Worm (Caenorhabditis elegans): ENCODE results near the gene K12H6.6.

K12H6.6 gene

ce11 chrII:2871816-2872215 lies 40.8 kb upstream of the K12H6.6 start, which contains the start of gene Y110A2AL.10:
Gene Y110A2AL.10 (minus strand): TSS chrII:2871916.
- TF ChIP-seq cebp-2 (GFP tag; IDR thresholded peaks at IDR 0.05) (no peak), T07F8.4 (tag; optimal IDR thresholded peaks at IDR 0.05) (no peak), Y79H2A.3 (GFP tag; conservative IDR thresholded peaks at IDR 0.05) (no peak), nfya-1 (tag; optimal IDR thresholded peaks at IDR 0.05; ENCODE audit: borderline replicate concordance, insufficient read depth) (no peak), xnd-1 (tag; optimal IDR thresholded peaks at IDR 0.05) (no peak), F49E8.2 (tag; optimal IDR thresholded peaks at IDR 0.05; ENCODE audit: insufficient read depth) (no peak), madf-8 (GFP tag; conservative IDR thresholded peaks at IDR 0.05) (no peak), lag-1 (GFP tag; IDR thresholded peaks at IDR 0.05) (no peak), ceh-91 (GFP tag; IDR thresholded peaks at IDR 0.05) (no peak), hlh-12 (tag; optimal IDR thresholded peaks at IDR 0.05) (no peak), nhr-90 (tag; optimal IDR thresholded peaks at IDR 0.05) (no peak), zim-3 (tag; optimal IDR thresholded peaks at IDR 0.05) (no peak), let-607 (tag; optimal IDR thresholded peaks at IDR 0.05) (no peak), F57C9.4 (tag; optimal IDR thresholded peaks at IDR 0.05) (no peak), tbp1 (GFP tag; optimal IDR thresholded peaks at IDR 0.05) (no peak), bed-1 (GFP tag; IDR thresholded peaks at IDR 0.05) (no peak), F55B11.4 (tag; optimal IDR thresholded peaks at IDR 0.05; ENCODE audit: borderline replicate concordance, insufficient read depth) (no peak), sea-2 (GFP tag; IDR thresholded peaks at IDR 0.05) (no peak)

- TF ChIP-seq ztf-22 (GFP tag; optimal IDR thresholded peaks at IDR 0.05) (no peak), F22D6.2 (tag; optimal IDR thresholded peaks at IDR 0.05) (no peak), F57C9.4 (tag; optimal IDR thresholded peaks at IDR 0.05) (no peak), akir-1 (GFP tag; optimal IDR thresholded peaks at IDR 0.05) (no peak), fkh-3 (tag; optimal IDR thresholded peaks at IDR 0.05) (no peak), ceh-91 (GFP tag; IDR thresholded peaks at IDR 0.05) (no peak), unc-62 (GFP tag; optimal IDR thresholded peaks at IDR 0.05) (no peak), pha-4 (tag; optimal IDR thresholded peaks at IDR 0.05) (no peak), lin-40 (tag; optimal IDR thresholded peaks at IDR 0.05) (no peak), lsl-1 (GFP tag; optimal IDR thresholded peaks at IDR 0.05) (no peak), nfya-2 (GFP tag; IDR thresholded peaks at IDR 0.05) (no peak), dpff-1 (tag; optimal IDR thresholded peaks at IDR 0.05) (no peak), cebp-2 (GFP tag; IDR thresholded peaks at IDR 0.05) (no peak), hsf-1 (GFP tag; IDR thresholded peaks at IDR 0.05) (no peak), zim-3 (tag; optimal IDR thresholded peaks at IDR 0.05) (no peak), ceh-27 (GFP tag; optimal IDR thresholded peaks at IDR 0.05) (no peak), F10E7.11 (tag; optimal IDR thresholded peaks at IDR 0.05) (no peak)
Measured at ce11 chrII:2867701-2868100, 36.7 kb upstream of the K12H6.6 start, which contains the start of gene Y110A2AL.2. Gene Y110A2AL.2 (plus strand): TSS chrII:2868001.

ce11 chrII:2866541-2867124 lies 35.6 kb upstream of the K12H6.6 start, which contains the start of the genes Y110A2AL.9 and Y110A2AL.3:
Gene Y110A2AL.9 (minus strand): TSS chrII:2866641.
Gene Y110A2AL.3 (plus strand): TSS chrII:2867074.
- TF ChIP-seq dpff-1 (tag; optimal IDR thresholded peaks at IDR 0.05): no peak
- no peak for TF ChIP-seq ekl-4 (GFP tag; IDR thresholded peaks at IDR 0.05)
- TF ChIP-seq F22D6.2 (tag; optimal IDR thresholded peaks at IDR 0.05): no peak

- no peak for TF ChIP-seq ceh-40 (GFP tag; IDR thresholded peaks at IDR 0.05)
- TF ChIP-seq zfh-2 (GFP tag; conservative IDR thresholded peaks at IDR 0.05): peak; percentile 55; the same call in 1 of the 2 replicates
- TF ChIP-seq nhr-120 (GFP tag; IDR thresholded peaks at IDR 0.05): 0 out of 2 replicates have a peak, but pooled peaks have one; percentile 28
Measured at ce11 chrII:2865355-2865754, 34.3 kb upstream of the K12H6.6 start.

Measured in whole organism, young adult.